Fruit fly (Drosophila melanogaster): ENCODE data around the gene dac.
A peak's percentile ranks its signal among the peaks of the same experiment; 100 is the strongest.

DNA sequence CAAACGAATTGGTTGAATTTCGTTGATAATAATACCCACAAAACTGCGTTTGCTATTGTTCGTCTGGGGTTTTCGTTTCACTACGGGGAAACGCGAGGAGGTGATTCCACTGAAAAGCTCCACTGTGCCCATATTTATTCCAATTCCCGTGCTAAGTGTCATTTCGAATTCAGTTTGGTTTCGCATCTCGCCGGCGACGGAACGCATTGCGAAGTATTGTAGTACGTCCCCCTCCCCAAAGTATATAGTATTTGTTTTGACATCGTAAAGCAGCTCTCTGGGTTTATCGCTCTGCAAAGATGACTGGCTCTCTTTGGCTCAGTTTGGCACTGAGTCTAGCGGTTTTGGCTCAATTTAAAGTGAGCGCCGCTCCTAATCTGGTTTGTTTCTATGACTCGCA, 34.9 kb downstream of the dac start, which contains the start of gene Idgf3:
- TF ChIP-seq tin (GFP tag; optimal IDR thresholded peaks at IDR 0.05) = no peak
- TF ChIP-seq CG6791 (GFP tag; IDR thresholded peaks at IDR 0.05; ENCODE audit: partially characterized antibody) = no peak
- no peak for TF ChIP-seq Awh (GFP tag; IDR thresholded peaks at IDR 0.05)
- TF ChIP-seq Pdp1 (GFP tag; optimal IDR thresholded peaks at IDR 0.05) = no peak
- peak; percentile 9 for TF ChIP-seq lab (GFP tag; optimal IDR thresholded peaks at IDR 0.05)

Measured in whole organism, embryonic.